Worm (Caenorhabditis elegans): ENCODE data around the gene par-5.

ce11 chrIV:11812017-11812416 lies 9.7 kb downstream of the par-5 start:
- TF ChIP-seq ama-1 (optimal IDR thresholded peaks at IDR 0.05): no peak
- no peak for TF ChIP-seq ets-7 (tag; optimal IDR thresholded peaks at IDR 0.05)
- TF ChIP-seq F13C5.2 (tag; optimal IDR thresholded peaks at IDR 0.05): no peak
- TF ChIP-seq tra-4 (tag; optimal IDR thresholded peaks at IDR 0.05): no peak
- TF ChIP-seq ceh-36 (tag; optimal IDR thresholded peaks at IDR 0.05): no peak
- no peak for TF ChIP-seq pes-1 (GFP tag; IDR thresholded peaks at IDR 0.05)
- TF ChIP-seq hmbx-1 (tag; optimal IDR thresholded peaks at IDR 0.05): no peak
- no peak for TF ChIP-seq scrt-1 (GFP tag; IDR thresholded peaks at IDR 0.05)
- no peak for TF ChIP-seq tbx-37 (GFP tag; conservative IDR thresholded peaks at IDR 0.05)
- no peak for TF ChIP-seq hmg-4 (GFP tag; optimal IDR thresholded peaks at IDR 0.05)
- TF ChIP-seq ceh-13 (GFP tag; optimal IDR thresholded peaks at IDR 0.05): no peak
- no peak for TF ChIP-seq sea-1 (GFP tag; conservative IDR thresholded peaks at IDR 0.05)
- TF ChIP-seq flt-1 (GFP tag; IDR thresholded peaks at IDR 0.05): no peak

Data from whole organism, early embryonic.